Worm (Caenorhabditis elegans): ENCODE results near the gene exp-1.

exp-1 gene

DNA sequence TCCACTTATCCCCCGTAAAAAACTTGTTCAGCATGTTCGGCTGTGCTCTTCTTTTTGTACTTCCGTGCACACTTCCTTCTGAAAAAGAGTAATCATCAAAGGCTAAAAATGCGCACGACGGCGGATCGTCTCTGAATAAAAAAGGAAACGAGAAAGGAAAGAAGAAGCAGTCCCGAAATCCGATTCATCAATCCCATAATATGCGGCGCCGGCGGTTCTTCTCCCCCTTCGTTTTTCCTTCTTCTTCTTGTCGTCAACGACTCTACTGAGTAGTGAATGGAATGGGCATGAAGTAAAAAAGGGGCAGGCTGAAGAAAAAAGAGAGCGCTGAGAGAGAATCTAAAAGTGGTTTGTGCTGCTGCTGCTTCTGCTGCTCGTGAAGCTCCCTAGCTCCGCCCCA lies 11.5 kb downstream of the exp-1 start:
- peak; percentile 94 for TF ChIP-seq fkh-10 (GFP tag; optimal IDR thresholded peaks at IDR 0.05)
- TF ChIP-seq egl-13 (tag; optimal IDR thresholded peaks at IDR 0.05), result peak; percentile 5
- no peak for TF ChIP-seq mab-9 (GFP tag; IDR thresholded peaks at IDR 0.05)
- no peak for TF ChIP-seq ceh-8 (GFP tag; optimal IDR thresholded peaks at IDR 0.05)
- peak; percentile 69 for TF ChIP-seq lin-14 (GFP tag; optimal IDR thresholded peaks at IDR 0.05)
- TF ChIP-seq mef-2 (tag; optimal IDR thresholded peaks at IDR 0.05), result no peak
- peak in 1 of 3 experiments; percentile 9 for TF ChIP-seq ceh-82 (tag; optimal IDR thresholded peaks at IDR 0.05)

ce11 chrII:6148369-6148768 lies 12.5 kb downstream of the exp-1 start:
- TF ChIP-seq fkh-10 (GFP tag; optimal IDR thresholded peaks at IDR 0.05) (peak; percentile 89), snpc-4 (tag; optimal IDR thresholded peaks at IDR 0.05) (no peak), lin-14 (GFP tag; optimal IDR thresholded peaks at IDR 0.05) (peak; percentile 81), ceh-8 (GFP tag; optimal IDR thresholded peaks at IDR 0.05) (no peak), swsn-7 (tag; optimal IDR thresholded peaks at IDR 0.05) (no peak), ces-1 (GFP tag; optimal IDR thresholded peaks at IDR 0.05) (peak; percentile 61), nhr-71 (tag; optimal IDR thresholded peaks at IDR 0.05) (peak; percentile 23), blmp-1 (tag; optimal IDR thresholded peaks at IDR 0.05) (no peak), egl-27 (tag; optimal IDR thresholded peaks at IDR 0.05) (no peak), efl-1 (optimal IDR thresholded peaks at IDR 0.05) (no peak), efl-1 (GFP tag; optimal IDR thresholded peaks at IDR 0.05 in 1 of 2) (peak in 1 of 2 experiments; percentile 43), nhr-47 (tag; optimal IDR thresholded peaks at IDR 0.05) (peak; percentile 25)

ce11 chrII:6147131-6147530 lies 13.8 kb downstream of the exp-1 start:
- TF ChIP-seq nhr-90 (tag; optimal IDR thresholded peaks at IDR 0.05; ENCODE audit: poor library complexity) (no peak), ztf-11 (tag; optimal IDR thresholded peaks at IDR 0.05) (no peak), unc-130 (tag; optimal IDR thresholded peaks at IDR 0.05) (no peak), isw-1 (GFP tag; IDR thresholded peaks at IDR 0.05) (no peak), snpc-4 (tag; optimal IDR thresholded peaks at IDR 0.05) (no peak), sup-37 (GFP tag; optimal IDR thresholded peaks at IDR 0.05) (no peak), ets-5 (GFP tag; IDR thresholded peaks at IDR 0.05) (no peak), fos-1 (tag; optimal IDR thresholded peaks at IDR 0.05) (no peak), lsy-2 (tag; optimal IDR thresholded peaks at IDR 0.05) (no peak), nhr-237 (tag; optimal IDR thresholded peaks at IDR 0.05) (no peak)

DNA sequence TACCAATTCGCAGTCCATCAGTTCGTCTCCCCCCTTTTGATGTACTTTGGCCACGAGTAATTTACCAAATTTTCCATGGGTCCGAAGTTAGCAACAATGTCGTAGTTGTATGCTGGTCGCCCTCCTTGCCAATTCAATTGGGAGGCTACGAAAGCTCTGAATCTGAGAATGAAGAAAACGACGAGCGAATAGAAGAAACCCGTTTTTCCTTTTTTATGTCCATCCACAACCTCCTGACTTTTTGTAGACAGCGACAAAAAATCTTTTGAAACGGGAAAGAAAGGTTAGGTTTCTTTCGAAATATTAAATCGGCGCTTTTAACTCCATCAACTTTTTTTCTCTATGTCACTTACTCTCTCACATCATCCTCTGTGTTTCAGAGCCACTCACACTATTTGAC lies 18.4 kb downstream of the exp-1 start:
- TF ChIP-seq snu-23 (GFP tag; optimal IDR thresholded peaks at IDR 0.05), result no peak
- no peak for TF ChIP-seq elt-3 (tag; optimal IDR thresholded peaks at IDR 0.05)
- TF ChIP-seq lin-14 (GFP tag; optimal IDR thresholded peaks at IDR 0.05), result peak; percentile 52
- peak; percentile 16 for TF ChIP-seq rnt-1 (tag; optimal IDR thresholded peaks at IDR 0.05)
- TF ChIP-seq dpl-1 (GFP tag; optimal IDR thresholded peaks at IDR 0.05), result no peak
- TF ChIP-seq nhr-28 (tag; optimal IDR thresholded peaks at IDR 0.05), result no peak
- peak; percentile 62 for TF ChIP-seq fkh-10 (GFP tag; optimal IDR thresholded peaks at IDR 0.05)
- no peak for TF ChIP-seq sptf-1 (tag; optimal IDR thresholded peaks at IDR 0.05)

DNA sequence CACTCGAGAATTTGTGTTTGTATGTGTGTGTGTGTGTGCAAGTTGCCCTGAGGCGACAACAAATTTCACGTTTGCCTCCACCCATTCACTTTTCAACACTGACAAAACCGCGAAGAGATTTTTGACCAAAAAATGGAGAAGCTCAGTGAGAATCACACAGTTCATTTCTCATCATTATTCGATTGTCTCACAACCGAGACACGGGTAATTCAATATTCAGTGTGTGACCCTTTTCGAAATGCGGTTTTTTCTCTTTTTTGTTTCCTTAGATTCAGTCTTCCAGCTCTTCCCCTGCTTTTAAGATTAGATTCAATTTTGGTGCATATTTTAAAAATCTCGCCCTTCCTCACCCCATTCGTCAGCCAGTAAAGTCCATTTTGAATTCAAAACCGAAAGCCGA lies 21.4 kb downstream of the exp-1 start:
- peak; percentile 62 for TF ChIP-seq lin-14 (GFP tag; optimal IDR thresholded peaks at IDR 0.05)
- TF ChIP-seq fkh-10 (GFP tag; optimal IDR thresholded peaks at IDR 0.05), result peak; percentile 42
- TF ChIP-seq skn-1 (tag; optimal IDR thresholded peaks at IDR 0.05), result no peak

DNA sequence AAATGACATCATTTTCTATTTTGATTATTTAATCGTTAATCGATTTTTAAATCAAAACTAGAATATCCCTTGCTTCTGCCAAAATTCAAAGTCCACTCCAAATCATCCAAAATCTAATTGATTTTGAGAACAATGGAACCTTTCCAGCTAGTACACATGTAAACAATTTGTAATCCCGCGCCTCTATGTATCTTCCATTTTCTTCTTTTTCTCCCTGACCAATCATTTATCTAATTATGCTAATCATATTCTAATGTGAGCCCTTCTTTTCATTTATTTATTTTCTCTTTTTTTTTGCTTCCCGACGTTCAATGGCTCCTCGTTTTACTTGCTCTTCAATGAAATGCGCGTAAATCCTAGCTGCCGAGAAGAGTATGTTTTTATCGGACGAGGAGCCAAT lies 22.8 kb downstream of the exp-1 start:
- no peak for TF ChIP-seq sptf-1 (tag; optimal IDR thresholded peaks at IDR 0.05)
- peak; percentile 63 for TF ChIP-seq dsc-1 (tag; optimal IDR thresholded peaks at IDR 0.05)
- TF ChIP-seq zip-4 (GFP tag; optimal IDR thresholded peaks at IDR 0.05), result no peak
- TF ChIP-seq lin-14 (GFP tag; optimal IDR thresholded peaks at IDR 0.05), result peak; percentile 46
- no peak for TF ChIP-seq xbp-1 (tag; optimal IDR thresholded peaks at IDR 0.05)
